Worm (Caenorhabditis elegans) whole organism, L3 larva: ENCODE results near the gene mls-2.

Experiments
- aly-2 ChIP-seq: fragments of 150-350 bp; optimal IDR thresholded peaks from 2 replicates; lab custom pipeline; 2014; ENCODE audit warnings: missing biosample characterization, missing genetic modification characterization
- ceh-82 ChIP-seq: fragments of 150-350 bp; optimal IDR thresholded peaks from 2 replicates; lab custom pipeline; 2014; ENCODE audit warnings: missing biosample characterization, missing genetic modification characterization
- egl-27 ChIP-seq: sonication (generic microtip); optimal IDR thresholded peaks from 4 replicates; lab custom pipeline; 2017; ENCODE audit warnings: missing biosample characterization, missing genetic modification reagents, missing genetic modification characterization
- elt-2 ChIP-seq: sonication (generic microtip); optimal IDR thresholded peaks from 2 replicates; lab custom pipeline; 2016; ENCODE audit warnings: missing genetic modification reagents, mild to moderate bottlenecking, missing genetic modification characterization, missing compliant biosample characterization
- nhr-12 ChIP-seq: fragments of 150-350 bp; optimal IDR thresholded peaks from 2 replicates; lab custom pipeline; 2014; ENCODE audit warnings: missing biosample characterization, missing genetic modification characterization

ce11 chrX:4711698-4712329 lies 49.6 kb downstream of the mls-2 start, which contains the start of the genes dnj-14 and glit-1:
- TF ChIP-seq egl-27 (tag; lab: Kevin White, UChicago): peak; percentile 43
- TF ChIP-seq ceh-82 (tag; lab: Kevin White, UChicago): peak; percentile 59
- no peak for TF ChIP-seq aly-2 (tag; lab: Kevin White, UChicago)
- peak; percentile 91 for TF ChIP-seq elt-2 (tag; lab: Kevin White, UChicago)
- no peak for TF ChIP-seq nhr-12 (tag; lab: Kevin White, UChicago)
